Fruit fly (Drosophila melanogaster): ENCODE results near the gene CG3792.
A peak's percentile ranks its signal among the peaks of the same experiment; 100 is the strongest.

The CG3792 gene

dm6 chr2L:4976988-4977551 is at the start of gene CG3792, which contains the start of gene Gmd (continued):
- TF ChIP-seq ci (GFP tag; IDR thresholded peaks at IDR 0.05) (peak; percentile 93), Poxn (GFP tag; IDR thresholded peaks at IDR 0.05) (peak; percentile 86), CG16779 (GFP tag; IDR thresholded peaks at IDR 0.05) (peak; percentile 89), Lim3 (GFP tag; IDR thresholded peaks at IDR 0.05) (peak; percentile 71), kah (GFP tag; optimal IDR thresholded peaks at IDR 0.05) (peak; percentile 87), E2f2 (GFP tag; IDR thresholded peaks at IDR 0.05) (peak; percentile 81), ind (GFP tag; optimal IDR thresholded peaks at IDR 0.05) (peak; percentile 97), br (optimal IDR thresholded peaks at IDR 0.05) (no peak), btn (GFP tag; optimal IDR thresholded peaks at IDR 0.05) (peak; percentile 68), CG10147 (GFP tag; optimal IDR thresholded peaks at IDR 0.05) (peak; percentile 94), CG17829 (tag; optimal IDR thresholded peaks at IDR 0.05) (peak; percentile 95), gcm2 (GFP tag; optimal IDR thresholded peaks at IDR 0.05) (peak; percentile 90), pb (GFP tag; optimal IDR thresholded peaks at IDR 0.05) (peak; percentile 86), CG7786 (GFP tag; optimal IDR thresholded peaks at IDR 0.05) (peak; percentile 93), MBD-R2 (GFP tag; IDR thresholded peaks at IDR 0.05) (peak; percentile 97), CG14710 (tag; optimal IDR thresholded peaks at IDR 0.05) (peak; percentile 97), emc (GFP tag; optimal IDR thresholded peaks at IDR 0.05) (peak; percentile 81), CG4404 (GFP tag; IDR thresholded peaks at IDR 0.05) (peak; percentile 96), CG13624 (GFP tag; optimal IDR thresholded peaks at IDR 0.05) (peak; percentile 94), NC2β (GFP tag; optimal IDR thresholded peaks at IDR 0.05) (peak; percentile 91), crc (GFP tag; optimal IDR thresholded peaks at IDR 0.05) (peak; percentile 90), Ptx1 (GFP tag; IDR thresholded peaks at IDR 0.05) (peak; percentile 98), CG17568 (GFP tag; optimal IDR thresholded peaks at IDR 0.05) (no peak), slbo (GFP tag; IDR thresholded peaks at IDR 0.05) (peak; percentile 98), CG17359 (tag; optimal IDR thresholded peaks at IDR 0.05) (peak; percentile 95), ato (GFP tag; IDR thresholded peaks at IDR 0.05; ENCODE audit: partially characterized antibody) (peak; percentile 54; the same call in 1 of the 2 replicates), Sox100B (GFP tag; optimal IDR thresholded peaks at IDR 0.05) (no peak), CG6765 (GFP tag; optimal IDR thresholded peaks at IDR 0.05) (peak; percentile 90), Bteb2 (GFP tag; optimal IDR thresholded peaks at IDR 0.05) (peak; percentile 94), GATAe (GFP tag; conservative IDR thresholded peaks at IDR 0.05) (peak; percentile 90), CG42726 (GFP tag; IDR thresholded peaks at IDR 0.05; ENCODE audit: partially characterized antibody) (peak; percentile 76), CG11723 (GFP tag; optimal IDR thresholded peaks at IDR 0.05) (peak; percentile 91), otp (GFP tag; IDR thresholded peaks at IDR 0.05) (peak; percentile 89), cas (GFP tag; IDR thresholded peaks at IDR 0.05) (peak; percentile 92), CG6654 (GFP tag; optimal IDR thresholded peaks at IDR 0.05) (peak; percentile 81), CG12071 (GFP tag; optimal IDR thresholded peaks at IDR 0.05) (no peak), psq (GFP tag; optimal IDR thresholded peaks at IDR 0.05) (peak; percentile 69), Hmr (GFP tag; optimal IDR thresholded peaks at IDR 0.05) (peak; percentile 94), wor (GFP tag; IDR thresholded peaks at IDR 0.05) (peak; percentile 95), ara (GFP tag; IDR thresholded peaks at IDR 0.05) (peak; percentile 94), org-1 (GFP tag; optimal IDR thresholded peaks at IDR 0.05) (peak; percentile 91), prd (optimal IDR thresholded peaks at IDR 0.05) (no peak), prd (GFP tag; IDR thresholded peaks at IDR 0.05) (peak; percentile 97), Opbp (GFP tag; IDR thresholded peaks at IDR 0.05; ENCODE audit: partially characterized antibody) (peak; percentile 53; the same call in 2 of the 3 replicates), zfh1 (GFP tag; IDR thresholded peaks at IDR 0.05) (peak; percentile 96), nmo (GFP tag; optimal IDR thresholded peaks at IDR 0.05) (peak; percentile 97), CG10267 (tag; optimal IDR thresholded peaks at IDR 0.05) (peak; percentile 98), CG14667 (GFP tag; IDR thresholded peaks at IDR 0.05) (peak; percentile 93), gt (GFP tag; IDR thresholded peaks at IDR 0.05) (peak; percentile 87), CG12942 (GFP tag; optimal IDR thresholded peaks at IDR 0.05) (peak; percentile 95), ranshi (GFP tag; IDR thresholded peaks at IDR 0.05) (peak; percentile 97), CG8924 (tag; optimal IDR thresholded peaks at IDR 0.05) (peak; percentile 94)
